Worm (Caenorhabditis elegans): ENCODE results near the gene elt-7.
A peak's percentile ranks its signal among the peaks of the same experiment; 100 is the strongest.

Gene elt-7

ce11 chrV:4810653-4811052 lies 40.2 kb downstream of the elt-7 start:
- no peak for TF ChIP-seq snpc-1.2 (GFP tag; IDR thresholded peaks at IDR 0.05)
- no peak for TF ChIP-seq mdt-29 (GFP tag; IDR thresholded peaks at IDR 0.05)
- TF ChIP-seq dmd-6 (GFP tag; IDR thresholded peaks at IDR 0.05): no peak
- TF ChIP-seq duxl-1 (tag; optimal IDR thresholded peaks at IDR 0.05; ENCODE audit: poor library complexity): no peak
- no peak for TF ChIP-seq saeg-2 (GFP tag; IDR thresholded peaks at IDR 0.05)
- TF ChIP-seq ctbp-1 (GFP tag; IDR thresholded peaks at IDR 0.05): 0 out of 2 replicates have a peak, but pooled peaks have one; percentile 17
- peak; percentile 7 for TF ChIP-seq nhr-11 (tag; optimal IDR thresholded peaks at IDR 0.05)
- TF ChIP-seq zfp-3 (GFP tag; conservative IDR thresholded peaks at IDR 0.05): no peak
- peak; percentile 73 for TF ChIP-seq set-16 (GFP tag; IDR thresholded peaks at IDR 0.05)
- TF ChIP-seq lsy-2 (tag; optimal IDR thresholded peaks at IDR 0.05): peak in 1 of 2 experiments; percentile 20
- TF ChIP-seq mxl-3 (GFP tag; optimal IDR thresholded peaks at IDR 0.05): no peak
- no peak for TF ChIP-seq Y105C5A.15 (GFP tag; IDR thresholded peaks at IDR 0.05)
- TF ChIP-seq mes-2 (tag; optimal IDR thresholded peaks at IDR 0.05; ENCODE audit: poor library complexity, severe bottlenecking): peak; percentile 62
- no peak for TF ChIP-seq arid-1 (GFP tag; conservative IDR thresholded peaks at IDR 0.05)
- TF ChIP-seq hlh-11 (tag; optimal IDR thresholded peaks at IDR 0.05): peak; percentile 66
- peak in 1 of 2 experiments; percentile 4 for TF ChIP-seq hif-1 (tag; optimal IDR thresholded peaks at IDR 0.05)
- no peak for TF ChIP-seq nhr-41 (GFP tag; IDR thresholded peaks at IDR 0.05)
- peak in 1 of 2 experiments; percentile 94 for TF ChIP-seq unc-62 (GFP tag; optimal IDR thresholded peaks at IDR 0.05 in 1 of 2)
- TF ChIP-seq unc-62 (tag; optimal IDR thresholded peaks at IDR 0.05): no peak
- peak; percentile 31 for TF ChIP-seq dpl-1 (GFP tag; optimal IDR thresholded peaks at IDR 0.05)
- no peak for TF ChIP-seq nhr-28 (tag; optimal IDR thresholded peaks at IDR 0.05)
- TF ChIP-seq hmg-1.1 (GFP tag; IDR thresholded peaks at IDR 0.05): peak; percentile 37
- peak; percentile 54 for TF ChIP-seq rbr-2 (tag; optimal IDR thresholded peaks at IDR 0.05)
- TF ChIP-seq mep-1 (tag; optimal IDR thresholded peaks at IDR 0.05): peak; percentile 43
- TF ChIP-seq fos-1 (tag; optimal IDR thresholded peaks at IDR 0.05): no peak
- no peak for TF ChIP-seq zip-2 (tag; optimal IDR thresholded peaks at IDR 0.05)
- peak; percentile 60 for TF ChIP-seq lin-38 (GFP tag; IDR thresholded peaks at IDR 0.05)
- TF ChIP-seq aha-1 (tag): peak; percentile 99
- peak; percentile 39 for TF ChIP-seq hlh-30 (tag; optimal IDR thresholded peaks at IDR 0.05; ENCODE audit: insufficient read depth)

ce11 chrV:4813825-4814224 lies 43.4 kb downstream of the elt-7 start:
- no peak for TF ChIP-seq rbr-2 (tag; optimal IDR thresholded peaks at IDR 0.05)
- TF ChIP-seq aha-1 (tag): no peak
- TF ChIP-seq mep-1 (tag; optimal IDR thresholded peaks at IDR 0.05): no peak
- no peak for TF ChIP-seq R02D3.7 (tag; optimal IDR thresholded peaks at IDR 0.05)
- no peak for TF ChIP-seq nhr-25 (tag; optimal IDR thresholded peaks at IDR 0.05; ENCODE audit: borderline replicate concordance, insufficient read depth)
- TF ChIP-seq ceh-62 (tag; optimal IDR thresholded peaks at IDR 0.05): no peak
- TF ChIP-seq F49E8.2 (tag; optimal IDR thresholded peaks at IDR 0.05; ENCODE audit: borderline replicate concordance): no peak
- TF ChIP-seq ceh-20 (GFP tag; IDR thresholded peaks at IDR 0.05): no peak
- TF ChIP-seq zag-1 (tag; optimal IDR thresholded peaks at IDR 0.05): no peak
- no peak for TF ChIP-seq fkh-10 (GFP tag; optimal IDR thresholded peaks at IDR 0.05)
- no peak for TF ChIP-seq nhr-111 (GFP tag; optimal IDR thresholded peaks at IDR 0.05)
- TF ChIP-seq snpc-1.2 (GFP tag; IDR thresholded peaks at IDR 0.05): no peak
- TF ChIP-seq mxl-3 (GFP tag; optimal IDR thresholded peaks at IDR 0.05): no peak
- no peak for TF ChIP-seq sdz-12 (GFP tag; optimal IDR thresholded peaks at IDR 0.05)
- no peak for TF ChIP-seq lim-7 (GFP tag; IDR thresholded peaks at IDR 0.05)
- no peak for TF ChIP-seq saeg-2 (GFP tag; IDR thresholded peaks at IDR 0.05)
- no peak for TF ChIP-seq dmd-6 (GFP tag; IDR thresholded peaks at IDR 0.05)
- no peak for TF ChIP-seq Y5F2A.4 (GFP tag; optimal IDR thresholded peaks at IDR 0.05)

Data from whole organism, L4 larva.